Fruit fly (Drosophila melanogaster): ENCODE results near the gene CG31810.

Gene CG31810

dm6 chr2L:16858466-16859007, 6.4 kb upstream of the CG31810 start, which contains the start of gene CG31809 (continued):
- TF ChIP-seq CG3163 (GFP tag; optimal IDR thresholded peaks at IDR 0.05): peak; percentile 71
- no peak for TF ChIP-seq nom (GFP tag; optimal IDR thresholded peaks at IDR 0.05)

DNA sequence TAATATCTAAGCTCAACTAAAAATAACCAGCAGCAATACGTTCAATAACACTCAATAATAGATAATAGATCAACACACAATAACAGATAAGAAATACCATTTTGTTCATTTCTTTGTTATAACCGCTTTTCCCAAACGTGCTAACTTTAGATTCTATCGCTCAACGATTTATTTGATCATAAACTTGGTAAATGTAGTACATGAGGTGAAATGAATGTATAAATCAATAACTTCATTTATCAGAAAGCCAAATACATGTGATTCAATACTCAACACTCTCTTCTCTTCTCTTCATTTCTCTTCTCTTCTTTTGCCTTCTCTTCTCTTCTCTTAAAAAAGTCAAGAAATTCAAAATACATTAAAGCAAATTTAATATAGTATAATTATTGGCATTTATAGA, 5.5 kb upstream of the CG31810 start:
- TF ChIP-seq Bdp1 (GFP tag; optimal IDR thresholded peaks at IDR 0.05) (no peak), grn (GFP tag; optimal IDR thresholded peaks at IDR 0.05) (peak; percentile 85), cwo (GFP tag; optimal IDR thresholded peaks at IDR 0.05) (peak; percentile 42), CG3995 (GFP tag; optimal IDR thresholded peaks at IDR 0.05) (no peak), CG6254 (GFP tag; optimal IDR thresholded peaks at IDR 0.05) (peak; percentile 6), ase (GFP tag; IDR thresholded peaks at IDR 0.05) (no peak), exex (tag; optimal IDR thresholded peaks at IDR 0.05) (peak; percentile 70), H15 (GFP tag; IDR thresholded peaks at IDR 0.05) (no peak), mirr (GFP tag; optimal IDR thresholded peaks at IDR 0.05) (peak; percentile 56), CG34376 (GFP tag; optimal IDR thresholded peaks at IDR 0.05) (peak; percentile 70), onecut (GFP tag; IDR thresholded peaks at IDR 0.05) (peak; percentile 63; the same call in 1 of the 2 replicates), CG7928 (GFP tag; optimal IDR thresholded peaks at IDR 0.05) (no peak), CG15601 (tag; optimal IDR thresholded peaks at IDR 0.05) (peak; percentile 37), salm (tag; optimal IDR thresholded peaks at IDR 0.05) (peak; percentile 45), CG13296 (GFP tag; optimal IDR thresholded peaks at IDR 0.05) (peak; percentile 19), CG3163 (GFP tag; optimal IDR thresholded peaks at IDR 0.05) (peak; percentile 75), sqz (GFP tag; optimal IDR thresholded peaks at IDR 0.05) (peak; percentile 9), Trl (optimal IDR thresholded peaks at IDR 0.05) (peak; percentile 72 to 90), Trl (GFP tag; optimal IDR thresholded peaks at IDR 0.05) (no peak), CG2678 (tag; optimal IDR thresholded peaks at IDR 0.05) (peak; percentile 19)

- TF ChIP-seq Dbx (GFP tag; IDR thresholded peaks at IDR 0.05) (no peak), dpn (GFP tag; optimal IDR thresholded peaks at IDR 0.05) (no peak), exex (tag; optimal IDR thresholded peaks at IDR 0.05) (no peak), hkb (optimal IDR thresholded peaks at IDR 0.05) (no peak), hkb (GFP tag; IDR thresholded peaks at IDR 0.05) (no peak), sr (GFP tag; IDR thresholded peaks at IDR 0.05) (no peak)
These were observed 5.0 kb upstream of the CG31810 start for dm6 chr2L:16857131-16857530.

DNA sequence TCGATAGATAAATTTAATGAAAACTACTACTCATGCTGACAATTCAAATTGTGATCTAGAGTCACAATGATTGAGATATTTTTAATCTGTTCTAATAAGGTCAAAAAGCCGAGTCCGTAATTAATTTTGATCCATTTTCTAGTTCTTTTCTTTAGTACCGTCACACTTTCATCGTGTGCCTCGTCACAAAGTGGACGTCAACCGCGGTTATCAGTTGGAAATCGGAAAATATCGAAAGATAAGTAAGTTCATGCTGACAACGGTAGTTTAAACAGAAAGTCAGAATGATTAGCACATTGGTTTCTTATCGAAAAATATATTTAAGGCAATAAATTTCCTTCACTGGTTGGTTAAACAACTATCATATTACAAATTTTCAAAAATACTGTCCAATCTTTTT, 1.7 kb downstream of the CG31810 start:
- TF ChIP-seq Meics (GFP tag; optimal IDR thresholded peaks at IDR 0.05): peak; percentile 90
- no peak for TF ChIP-seq CG8281 (tag; optimal IDR thresholded peaks at IDR 0.05)
- no peak for TF ChIP-seq Sry-β (GFP tag; optimal IDR thresholded peaks at IDR 0.05)
- TF ChIP-seq CG5245 (GFP tag; optimal IDR thresholded peaks at IDR 0.05): no peak
- no peak for TF ChIP-seq CG10274 (GFP tag; optimal IDR thresholded peaks at IDR 0.05)
- TF ChIP-seq chm (GFP tag; IDR thresholded peaks at IDR 0.05): no peak
- TF ChIP-seq sd (tag; optimal IDR thresholded peaks at IDR 0.05): no peak
- no peak for TF ChIP-seq cato (GFP tag; optimal IDR thresholded peaks at IDR 0.05; ENCODE audit: borderline replicate concordance)
- no peak for TF ChIP-seq pfk (GFP tag; optimal IDR thresholded peaks at IDR 0.05)
- no peak for TF ChIP-seq scrt (GFP tag; optimal IDR thresholded peaks at IDR 0.05)
- no peak for TF ChIP-seq sqz (GFP tag; optimal IDR thresholded peaks at IDR 0.05)
- TF ChIP-seq rib (GFP tag; IDR thresholded peaks at IDR 0.05): no peak
- TF ChIP-seq nau (GFP tag; optimal IDR thresholded peaks at IDR 0.05): no peak
- TF ChIP-seq ham (GFP tag; IDR thresholded peaks at IDR 0.05): no peak
- TF ChIP-seq Fer2 (tag; optimal IDR thresholded peaks at IDR 0.05): no peak
- no peak for TF ChIP-seq Hr51 (GFP tag; optimal IDR thresholded peaks at IDR 0.05)
- no peak for TF ChIP-seq klu (GFP tag; IDR thresholded peaks at IDR 0.05)
- TF ChIP-seq exex (tag; optimal IDR thresholded peaks at IDR 0.05): peak; percentile 35
- no peak for TF ChIP-seq CG18011 (GFP tag; optimal IDR thresholded peaks at IDR 0.05)
- no peak for TF ChIP-seq hbn (GFP tag; IDR thresholded peaks at IDR 0.05; ENCODE audit: partially characterized antibody)
- no peak for TF ChIP-seq CG8765 (GFP tag; IDR thresholded peaks at IDR 0.05)
- TF ChIP-seq grn (GFP tag; optimal IDR thresholded peaks at IDR 0.05): peak; percentile 51
- TF ChIP-seq CG10431 (GFP tag; optimal IDR thresholded peaks at IDR 0.05): no peak
- TF ChIP-seq CG17385 (GFP tag; optimal IDR thresholded peaks at IDR 0.05): no peak
